Worm (Caenorhabditis elegans): ENCODE data around the gene ZC239.22.

ZC239.22 gene

ce11 chrII:3259254-3259653 is 38.6 kb upstream of the ZC239.22 start, which contains the start of gene gcy-19:
Gene gcy-19, minus strand, starts transcription at chrII:3259354.
- TF ChIP-seq ceh-16 (tag; optimal IDR thresholded peaks at IDR 0.05) (no peak), sma-3 (GFP tag; optimal IDR thresholded peaks at IDR 0.05) (no peak), alr-1 (tag; optimal IDR thresholded peaks at IDR 0.05) (no peak), lin-11 (tag; optimal IDR thresholded peaks at IDR 0.05) (no peak), F13H6.1 (tag; optimal IDR thresholded peaks at IDR 0.05) (no peak), fos-1 (tag; optimal IDR thresholded peaks at IDR 0.05) (no peak), ztf-11 (tag; optimal IDR thresholded peaks at IDR 0.05) (no peak), sma-9 (GFP tag; optimal IDR thresholded peaks at IDR 0.05) (no peak), sma-9 (tag; optimal IDR thresholded peaks at IDR 0.05) (no peak), skn-1 (tag; optimal IDR thresholded peaks at IDR 0.05) (no peak), gmeb-1 (tag; optimal IDR thresholded peaks at IDR 0.05) (no peak), ztf-1 (GFP tag; conservative IDR thresholded peaks at IDR 0.05) (no peak), mab-5 (tag; optimal IDR thresholded peaks at IDR 0.05) (no peak), elt-1 (tag; optimal IDR thresholded peaks at IDR 0.05) (no peak), R02D3.7 (tag; optimal IDR thresholded peaks at IDR 0.05) (no peak), nhr-129 (tag; optimal IDR thresholded peaks at IDR 0.05) (no peak)

- TF ChIP-seq aly-2 (tag; optimal IDR thresholded peaks at IDR 0.05) = no peak
- TF ChIP-seq ama-1 (optimal IDR thresholded peaks at IDR 0.05) = no peak
- TF ChIP-seq R02D3.7 (tag; optimal IDR thresholded peaks at IDR 0.05) = no peak
- no peak for TF ChIP-seq lin-11 (tag; optimal IDR thresholded peaks at IDR 0.05)
- no peak for TF ChIP-seq ztf-11 (tag; optimal IDR thresholded peaks at IDR 0.05)
- TF ChIP-seq nhr-77 (tag; optimal IDR thresholded peaks at IDR 0.05) = no peak
Observed at ce11 chrII:3251782-3252181, 31.2 kb upstream of the ZC239.22 start.

ce11 chrII:3250195-3250594 is 29.6 kb upstream of the ZC239.22 start:
- no peak for TF ChIP-seq ZK546.5 (tag; optimal IDR thresholded peaks at IDR 0.05)
- no peak for TF ChIP-seq ztf-4 (tag; optimal IDR thresholded peaks at IDR 0.05)
- no peak for TF ChIP-seq elt-3 (tag; optimal IDR thresholded peaks at IDR 0.05)
- TF ChIP-seq alr-1 (tag; optimal IDR thresholded peaks at IDR 0.05) = no peak
- no peak for TF ChIP-seq nhr-21 (tag; optimal IDR thresholded peaks at IDR 0.05)

- TF ChIP-seq dmd-4 (tag; optimal IDR thresholded peaks at IDR 0.05) = no peak
- no peak for TF ChIP-seq ama-1 (optimal IDR thresholded peaks at IDR 0.05)
- no peak for TF ChIP-seq unc-39 (tag; optimal IDR thresholded peaks at IDR 0.05)
- no peak for TF ChIP-seq gmeb-1 (tag; optimal IDR thresholded peaks at IDR 0.05)
- no peak for TF ChIP-seq ztf-1 (GFP tag; conservative IDR thresholded peaks at IDR 0.05)
- TF ChIP-seq lin-11 (tag; optimal IDR thresholded peaks at IDR 0.05) = no peak
- TF ChIP-seq Y55F3AM.14 (GFP tag; optimal IDR thresholded peaks at IDR 0.05) = no peak
- TF ChIP-seq nhr-11 (tag; optimal IDR thresholded peaks at IDR 0.05) = no peak
- no peak for TF ChIP-seq nhr-10 (tag; optimal IDR thresholded peaks at IDR 0.05)
- TF ChIP-seq R02D3.7 (tag; optimal IDR thresholded peaks at IDR 0.05) = no peak
- no peak for TF ChIP-seq C34F6.9 (tag; optimal IDR thresholded peaks at IDR 0.05)
- TF ChIP-seq elt-3 (tag; optimal IDR thresholded peaks at IDR 0.05) = no peak
Observed at ce11 chrII:3249406-3249805, 28.8 kb upstream of the ZC239.22 start, which contains the start of gene clec-124. Gene clec-124, plus strand, starts transcription at chrII:3249706.

ce11 chrII:3248043-3248718 is 27.6 kb upstream of the ZC239.22 start, which contains the start of the genes fbxc-50 and C17F4.2:
Gene fbxc-50, minus strand, starts transcription at chrII:3248123.
Gene C17F4.2, plus strand, starts transcription at chrII:3248668.
- TF ChIP-seq alr-1 (tag; optimal IDR thresholded peaks at IDR 0.05) = no peak
- no peak for TF ChIP-seq R02D3.7 (tag; optimal IDR thresholded peaks at IDR 0.05)
- no peak for TF ChIP-seq nhr-77 (tag; optimal IDR thresholded peaks at IDR 0.05)
- TF ChIP-seq aly-2 (tag; optimal IDR thresholded peaks at IDR 0.05) = no peak

ce11 chrII:3247556-3247955 is 26.9 kb upstream of the ZC239.22 start:
- TF ChIP-seq C34F6.9 (tag; optimal IDR thresholded peaks at IDR 0.05) (no peak), lin-39 (tag; optimal IDR thresholded peaks at IDR 0.05) (no peak), mdl-1 (tag; optimal IDR thresholded peaks at IDR 0.05) (no peak), sem-4 (tag; optimal IDR thresholded peaks at IDR 0.05) (no peak), blmp-1 (tag; optimal IDR thresholded peaks at IDR 0.05; ENCODE audit: insufficient read depth) (no peak), elt-1 (tag; optimal IDR thresholded peaks at IDR 0.05) (no peak), sma-3 (GFP tag; optimal IDR thresholded peaks at IDR 0.05) (no peak), skn-1 (tag; optimal IDR thresholded peaks at IDR 0.05) (no peak), nhr-6 (tag; optimal IDR thresholded peaks at IDR 0.05) (no peak), lin-11 (tag; optimal IDR thresholded peaks at IDR 0.05) (no peak), nhr-11 (tag; optimal IDR thresholded peaks at IDR 0.05) (no peak), ZK546.5 (tag; optimal IDR thresholded peaks at IDR 0.05) (no peak), ceh-82 (tag; optimal IDR thresholded peaks at IDR 0.05) (no peak), ztf-11 (tag; optimal IDR thresholded peaks at IDR 0.05) (no peak), alr-1 (tag; optimal IDR thresholded peaks at IDR 0.05) (no peak), nhr-12 (tag; optimal IDR thresholded peaks at IDR 0.05) (no peak), lin-13 (GFP tag; optimal IDR thresholded peaks at IDR 0.05) (no peak), ztf-1 (GFP tag; conservative IDR thresholded peaks at IDR 0.05) (no peak), nhr-10 (tag; optimal IDR thresholded peaks at IDR 0.05) (no peak), nhr-237 (tag; optimal IDR thresholded peaks at IDR 0.05) (no peak)
